Worm (Caenorhabditis elegans) whole organism, L1 larva: ENCODE measurements around the gene M110.10.

Experiments
- blmp-1 ChIP-seq: fragments of 150-350 bp; optimal IDR thresholded peaks from 2 replicates; lab custom pipeline; 2014; ENCODE audit warnings: missing biosample characterization, missing genetic modification characterization
- ceh-90 ChIP-seq: sonication (generic microtip); optimal IDR thresholded peaks from 2 replicates; lab custom pipeline; 2016; ENCODE audit warnings: missing genetic modification characterization, missing compliant biosample characterization
- dpl-1 ChIP-seq, 3 experiments: fragments of 150-350 bp in 2 of 3; sonication (generic microtip) in 1 of 3; optimal IDR thresholded peaks; 2 replicates each; lab custom pipeline; 2014 to 2017; ENCODE audit warnings: missing biosample characterization in 3 of 3, missing genetic modification characterization in 3 of 3, missing genetic modification reagents in 3 of 3
- efl-1 ChIP-seq, 4 experiments: fragments of 150-350 bp; optimal IDR thresholded peaks in 3 of 4; peaks in 1 of 4; 1 replicate in 1 of 4; 2 replicates in 3 of 4; lab custom pipeline; 2014; ENCODE audit warnings: missing biosample characterization in 2 of 4, missing genetic modification characterization in 2 of 4, missing genetic modification reagents in 2 of 4
- elt-2 ChIP-seq: sonication (generic microtip); optimal IDR thresholded peaks from 2 replicates; lab custom pipeline; 2016; ENCODE audit warnings: missing genetic modification characterization, mild to moderate bottlenecking, inconsistent platforms, missing compliant biosample characterization, missing genetic modification reagents
- ets-5 ChIP-seq: fragments of 200-800 bp; sonication (Bioruptor generic); IDR thresholded peaks from 2 replicates; pipeline ENCODE4 v1.3.6; 2022; ENCODE audit warnings: missing genetic modification characterization, missing compliant biosample characterization
- fkh-4 ChIP-seq: sonication (generic microtip); optimal IDR thresholded peaks from 2 replicates; lab custom pipeline; 2016; ENCODE audit warnings: missing compliant biosample characterization, missing genetic modification characterization, borderline replicate concordance
- fos-1 ChIP-seq: fragments of 150-350 bp; optimal IDR thresholded peaks from 2 replicates; lab custom pipeline; 2014; ENCODE audit warnings: missing biosample characterization, missing genetic modification characterization
- irx-1 ChIP-seq: sonication (generic microtip); optimal IDR thresholded peaks from 2 replicates; lab custom pipeline; 2016; ENCODE audit warnings: missing genetic modification characterization, missing compliant biosample characterization
- isw-1 ChIP-seq: fragments of 200-800 bp; sonication (Bioruptor generic); IDR thresholded peaks from 2 replicates; pipeline ENCODE4 v1.3.6; 2022; ENCODE audit warnings: missing genetic modification characterization, missing compliant biosample characterization
- jun-1 ChIP-seq: fragments of 150-350 bp; optimal IDR thresholded peaks from 2 replicates; lab custom pipeline; 2014; ENCODE audit warnings: missing biosample characterization, missing genetic modification reagents, missing genetic modification characterization
- lin-13 ChIP-seq: fragments of 150-350 bp; optimal IDR thresholded peaks from 2 replicates; lab custom pipeline; 2014; ENCODE audit warnings: missing biosample characterization, missing genetic modification reagents, missing genetic modification characterization
- lin-14 ChIP-seq: fragments of 200-800 bp; sonication (Bioruptor generic); optimal IDR thresholded peaks from 2 replicates; lab custom pipeline; 2018; ENCODE audit warnings: mild to moderate bottlenecking, missing genetic modification characterization, moderate library complexity, missing compliant biosample characterization
- lin-35 ChIP-seq, 2 experiments: fragments of 150-350 bp; optimal IDR thresholded peaks; 2 replicates each; lab custom pipeline; 2014; ENCODE audit warnings: missing biosample characterization in 2 of 2, missing genetic modification characterization in 2 of 2, missing genetic modification reagents in 2 of 2
- lin-39 ChIP-seq: fragments of 150-350 bp; optimal IDR thresholded peaks from 2 replicates; lab custom pipeline; 2014; ENCODE audit warnings: missing biosample characterization, missing genetic modification reagents, missing genetic modification characterization
- lsy-2 ChIP-seq, 2 experiments: fragments of 150-350 bp; optimal IDR thresholded peaks; 2 replicates each; lab custom pipeline; 2014; ENCODE audit warnings: missing biosample characterization in 2 of 2, missing genetic modification characterization in 2 of 2
- mab-9 ChIP-seq: fragments of 200-800 bp; sonication (Bioruptor generic); IDR thresholded peaks from 2 replicates; pipeline ENCODE4 v1.3.6; 2022; ENCODE audit warnings: missing genetic modification reagents, missing genetic modification characterization, missing compliant biosample characterization
- mdl-1 ChIP-seq, 2 experiments: fragments of 150-350 bp; optimal IDR thresholded peaks; 2 replicates each; lab custom pipeline; 2014 to 2017; ENCODE audit warnings: missing biosample characterization in 2 of 2, missing genetic modification characterization in 2 of 2, inconsistent platforms in 1 of 2
- nhr-11 ChIP-seq: fragments of 150-350 bp; optimal IDR thresholded peaks from 2 replicates; lab custom pipeline; 2014; ENCODE audit warnings: missing biosample characterization, missing genetic modification characterization
- nhr-12 ChIP-seq: sonication (generic microtip); optimal IDR thresholded peaks from 2 replicates; lab custom pipeline; 2017; ENCODE audit warnings: missing biosample characterization, missing genetic modification characterization
- nhr-19 ChIP-seq: fragments of 200-800 bp; sonication (Bioruptor generic); conservative IDR thresholded peaks from 2 replicates; pipeline ENCODE4 v1.3.6; 2022; ENCODE audit warnings: missing genetic modification characterization, missing compliant biosample characterization
- nhr-20 ChIP-seq: sonication (generic microtip); optimal IDR thresholded peaks from 2 replicates; lab custom pipeline; 2016; ENCODE audit warnings: mild to moderate bottlenecking, missing genetic modification characterization, missing compliant biosample characterization
- nhr-47 ChIP-seq: sonication (generic microtip); optimal IDR thresholded peaks from 2 replicates; lab custom pipeline; 2016; ENCODE audit warnings: mild to moderate bottlenecking, missing genetic modification characterization, moderate library complexity, missing compliant biosample characterization
- nhr-76 ChIP-seq: sonication (generic microtip); optimal IDR thresholded peaks from 2 replicates; lab custom pipeline; 2017; ENCODE audit warnings: missing biosample characterization, missing genetic modification characterization
- nhr-77 ChIP-seq: fragments of 150-350 bp; optimal IDR thresholded peaks from 2 replicates; lab custom pipeline; 2014; ENCODE audit warnings: missing biosample characterization, missing genetic modification characterization
- nhr-85 ChIP-seq: sonication (generic microtip); peaks from one replicate; lab custom pipeline; 2016; ENCODE audit warnings: missing genetic modification characterization, inconsistent platforms, missing compliant biosample characterization
- nhr-90 ChIP-seq: sonication (generic microtip); optimal IDR thresholded peaks from 2 replicates; lab custom pipeline; 2016; ENCODE audit warnings: mild to moderate bottlenecking, missing genetic modification characterization, missing compliant biosample characterization; ENCODE audit not compliant: poor library complexity
- rnt-1 ChIP-seq: sonication (generic microtip); optimal IDR thresholded peaks from 2 replicates; lab custom pipeline; 2016; ENCODE audit warnings: mild to moderate bottlenecking, missing genetic modification characterization, moderate library complexity, missing compliant biosample characterization
- snpc-4 ChIP-seq: fragments of 150-350 bp; optimal IDR thresholded peaks from 2 replicates; lab custom pipeline; 2014; ENCODE audit warnings: missing biosample characterization, missing genetic modification characterization
- snu-23 ChIP-seq: sonication (generic microtip); optimal IDR thresholded peaks from 2 replicates; lab custom pipeline; 2016; ENCODE audit warnings: missing genetic modification characterization, missing compliant biosample characterization
- sptf-1 ChIP-seq: fragments of 150-350 bp; optimal IDR thresholded peaks from 2 replicates; lab custom pipeline; 2014; ENCODE audit warnings: missing biosample characterization, missing genetic modification characterization
- sup-37 ChIP-seq: fragments of 200-800 bp; sonication (Bioruptor generic); optimal IDR thresholded peaks from 2 replicates; lab custom pipeline; 2018; ENCODE audit warnings: mild to moderate bottlenecking, missing genetic modification characterization, missing compliant biosample characterization
- tlp-1 ChIP-seq: fragments of 150-350 bp; optimal IDR thresholded peaks from 2 replicates; lab custom pipeline; 2014; ENCODE audit warnings: missing biosample characterization, missing genetic modification characterization
- unc-30 ChIP-seq: sonication (generic microtip); optimal IDR thresholded peaks from 2 replicates; lab custom pipeline; 2017; ENCODE audit warnings: missing biosample characterization, missing genetic modification characterization
- vab-15 ChIP-seq: sonication (generic microtip); optimal IDR thresholded peaks from 2 replicates; lab custom pipeline; 2017; ENCODE audit warnings: missing genotype, mild to moderate bottlenecking, missing genetic modification characterization, missing compliant biosample characterization
- zag-1 ChIP-seq: fragments of 150-350 bp; optimal IDR thresholded peaks from 2 replicates; lab custom pipeline; 2014; ENCODE audit warnings: missing biosample characterization, missing genetic modification characterization
- zip-4 ChIP-seq: fragments of 200-800 bp; sonication (Bioruptor generic); optimal IDR thresholded peaks from 2 replicates; lab custom pipeline; 2018; ENCODE audit warnings: mild to moderate bottlenecking, missing genetic modification characterization, moderate library complexity, missing compliant biosample characterization

M110.10 gene

DNA sequence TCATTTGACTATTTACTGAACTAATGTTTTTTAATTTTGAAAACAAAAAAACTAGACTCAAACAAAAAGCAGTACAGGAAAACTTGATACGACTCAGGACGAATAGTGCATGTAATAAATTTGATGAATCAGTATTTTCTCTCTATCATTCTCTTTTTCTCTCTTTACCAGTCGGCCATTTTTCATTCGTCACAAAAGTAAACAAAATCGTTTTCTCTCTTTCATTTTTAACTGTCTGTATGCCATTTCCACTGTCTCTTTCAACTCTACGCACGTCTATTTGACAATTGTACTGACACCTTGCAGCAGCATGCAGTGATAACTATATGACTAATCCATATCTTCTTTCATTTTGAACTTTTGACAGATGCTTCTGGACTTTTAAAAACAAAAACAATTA, 34.5 kb upstream of the M110.10 start, which contains the start of the genes F35C11.2 and F35C11.4:
F35C11.2 (minus strand) TSS at position 90 of the 400 bp plus-strand sequence.
F35C11.4 (plus strand) TSS at position 260 of the 400 bp plus-strand sequence.
- TF ChIP-seq fkh-4 (no peak), lin-35 (GFP tag; optimal IDR thresholded peaks at IDR 0.05; lab: Kevin White, UChicago) (peak in 1 of 2 experiments; percentile 17), dpl-1 (GFP tag; optimal IDR thresholded peaks at IDR 0.05; lab: Kevin White, UChicago) (no peak), unc-30 (tag; lab: Kevin White, UChicago) (no peak), sup-37 (GFP tag; lab: Kevin White, UChicago) (no peak), nhr-90 (tag; lab: Kevin White, UChicago) (no peak), lin-39 (tag; lab: Kevin White, UChicago) (no peak), nhr-47 (tag; lab: Kevin White, UChicago) (no peak), nhr-20 (tag; lab: Kevin White, UChicago) (no peak), efl-1 (optimal IDR thresholded peaks at IDR 0.05; lab: Kevin White, UChicago) (no peak), efl-1 (GFP tag; optimal IDR thresholded peaks at IDR 0.05 in 1 of 2; lab: Kevin White, UChicago) (peak in 1 of 2 experiments; percentile 85), sptf-1 (tag; lab: Kevin White, UChicago) (no peak), lin-14 (GFP tag; lab: Kevin White, UChicago) (peak; percentile 1), tlp-1 (tag; lab: Kevin White, UChicago) (no peak), elt-2 (tag; lab: Kevin White, UChicago) (peak; percentile 60), nhr-76 (tag; lab: Kevin White, UChicago) (no peak), snpc-4 (no peak), nhr-11 (tag; lab: Kevin White, UChicago) (no peak)

DNA sequence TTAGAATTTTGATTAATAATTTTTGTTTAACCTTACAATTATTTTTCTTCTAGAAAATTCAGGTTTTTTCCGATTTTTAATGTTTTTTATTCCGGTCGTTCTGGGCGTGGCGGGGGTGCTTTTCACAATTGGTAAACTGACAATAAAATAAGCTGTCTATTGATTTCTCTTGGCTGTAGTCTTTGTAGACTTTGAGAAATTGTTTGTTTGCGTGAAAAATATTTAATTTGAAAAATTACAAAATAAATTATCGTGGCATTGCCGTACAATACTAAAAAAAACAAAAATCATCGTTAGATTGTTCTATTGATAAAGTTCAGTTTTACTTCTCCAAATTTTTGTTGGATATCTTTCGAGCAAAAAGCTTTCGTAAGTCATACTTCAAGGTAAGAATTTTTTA, 32.2 kb upstream of the M110.10 start, which contains the start of gene F35C11.3:
F35C11.3 (plus strand) TSS at position 301 of the 400 bp plus-strand sequence.
- TF ChIP-seq vab-15 (no peak), unc-30 (tag; lab: Kevin White, UChicago) (no peak), nhr-12 (tag; lab: Kevin White, UChicago) (no peak)

DNA sequence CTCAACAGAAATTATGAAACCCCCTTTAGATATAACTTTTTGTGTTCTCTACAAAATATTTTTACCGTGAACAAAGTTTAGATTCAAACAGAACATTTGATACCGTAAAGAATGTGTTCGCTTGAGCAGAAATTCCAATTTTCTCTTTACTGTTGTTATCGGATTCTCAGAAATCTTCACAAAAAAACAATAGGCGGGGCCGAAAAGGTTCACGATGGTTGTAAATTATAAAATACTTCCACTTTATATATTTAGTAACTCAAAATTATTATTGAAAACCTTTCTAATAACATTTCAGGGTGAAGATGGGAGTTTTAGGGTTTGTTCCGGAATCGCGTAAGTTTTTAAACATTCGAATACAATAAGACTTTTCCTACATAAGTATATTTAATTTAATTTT, 23.9 kb upstream of the M110.10 start, which contains the start of gene nlp-5:
nlp-5 (plus strand) TSS at position 301 of the 400 bp plus-strand sequence.
- TF ChIP-seq zip-4 (GFP tag; lab: Kevin White, UChicago), result no peak

DNA sequence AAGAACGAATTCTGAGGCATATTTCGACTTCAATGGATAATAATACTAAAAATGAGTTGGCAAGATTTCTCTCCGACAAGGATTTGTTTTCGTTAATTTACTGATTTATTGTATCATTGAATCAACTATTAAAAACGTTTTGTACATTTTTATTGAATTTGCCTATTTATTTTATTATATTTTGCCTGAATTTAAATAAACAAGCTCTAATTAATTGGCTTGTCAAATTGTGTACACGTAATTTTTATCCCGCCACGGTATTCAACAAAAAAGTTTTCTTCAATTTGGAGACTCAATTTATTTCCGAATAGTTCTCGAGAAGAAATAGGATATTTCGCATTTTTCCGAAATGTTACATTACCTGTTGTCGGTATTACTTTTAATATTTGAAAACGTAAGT, 18.2 kb upstream of the M110.10 start, which contains the start of gene M110.7:
M110.7 (plus strand) TSS at position 301 of the 400 bp plus-strand sequence.
- TF ChIP-seq nhr-85 (tag; lab: Kevin White, UChicago) (no peak), mdl-1 (tag; optimal IDR thresholded peaks at IDR 0.05; lab: Kevin White, UChicago) (no peak), lin-13 (no peak), lsy-2 (tag; optimal IDR thresholded peaks at IDR 0.05; lab: Kevin White, UChicago) (no peak), ceh-90 (tag; lab: Kevin White, UChicago) (no peak), blmp-1 (tag; lab: Kevin White, UChicago) (no peak), nhr-19 (GFP tag; lab: Robert Waterston, UW) (no peak), nhr-77 (tag; lab: Kevin White, UChicago) (no peak), nhr-47 (tag; lab: Kevin White, UChicago) (no peak), snu-23 (GFP tag; lab: Kevin White, UChicago) (no peak), zag-1 (tag; lab: Kevin White, UChicago) (no peak)

DNA sequence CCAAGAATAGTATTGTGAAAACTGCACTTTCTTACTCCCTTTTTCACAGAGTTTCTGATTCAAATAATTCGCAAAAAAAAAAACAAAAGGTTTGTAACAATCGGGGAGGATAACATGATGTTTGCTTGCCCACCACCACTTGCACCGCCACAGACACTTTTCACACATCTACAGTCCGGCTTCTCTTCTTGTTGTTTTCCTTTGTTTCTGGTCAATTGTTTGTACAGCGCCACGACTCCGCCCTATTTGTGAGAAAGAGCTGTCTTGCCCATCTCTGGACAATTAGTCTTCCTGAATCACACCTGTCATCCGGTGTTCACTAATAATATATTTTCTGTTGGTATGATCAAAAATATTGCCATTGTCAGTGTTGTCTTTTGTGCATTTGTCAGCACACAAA, 16.7 kb upstream of the M110.10 start, which contains the start of gene M110.9:
M110.9 (plus strand) TSS at position 301 of the 400 bp plus-strand sequence.
- TF ChIP-seq vab-15 (no peak), rnt-1 (tag; lab: Kevin White, UChicago) (no peak), mab-9 (GFP tag; lab: Robert Waterston, UW) (no peak), ets-5 (GFP tag; lab: Robert Waterston, UW) (no peak), irx-1 (tag; lab: Kevin White, UChicago) (no peak), nhr-77 (tag; lab: Kevin White, UChicago) (no peak), lin-13 (no peak), fos-1 (tag; lab: Kevin White, UChicago) (no peak), jun-1 (tag; lab: Kevin White, UChicago) (no peak), isw-1 (no peak)
